Fruit fly (Drosophila melanogaster): Measurements from ENCODE around the gene CG12395.
A peak's percentile ranks its signal among the peaks of the same experiment; 100 is the strongest.

CG12395 gene

DNA sequence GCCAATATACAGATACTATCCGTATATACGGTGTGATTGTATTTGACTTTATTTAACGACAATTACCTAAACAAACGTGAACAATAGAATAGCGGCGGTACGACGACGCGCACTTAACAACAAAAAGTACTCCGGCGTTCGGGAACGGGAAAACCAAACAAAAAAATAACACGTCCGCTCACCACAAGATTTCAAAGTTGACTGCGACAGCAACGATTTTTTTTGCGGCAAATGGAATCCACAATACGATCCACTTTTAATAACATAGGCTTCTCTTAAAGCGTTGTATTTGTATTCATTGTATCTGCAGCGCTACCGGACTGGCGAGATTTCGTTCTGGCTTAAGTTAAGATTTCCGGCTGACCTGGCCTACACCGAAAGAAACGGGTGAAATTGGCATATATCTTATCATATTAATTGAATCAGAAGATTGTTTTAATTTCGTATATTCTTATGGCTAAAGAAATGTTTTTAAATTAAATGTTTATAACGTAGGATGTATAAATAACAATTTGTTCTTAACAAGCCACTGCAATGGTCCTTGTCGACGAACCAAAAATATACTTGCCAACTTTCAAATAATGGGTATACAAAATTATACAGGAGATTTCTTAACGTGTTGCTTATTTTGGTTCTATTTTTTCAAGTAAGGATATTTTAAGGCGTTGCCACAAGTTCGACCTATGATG is 42.2 kb upstream of the CG12395 start, which contains the start of the genes CG42353 and CG42354 (continued):
- TF ChIP-seq MTF-1 (GFP tag; optimal IDR thresholded peaks at IDR 0.05; ENCODE audit: borderline replicate concordance) (peak; percentile 87), schlank (tag; optimal IDR thresholded peaks at IDR 0.05) (peak; percentile 71), ro (GFP tag; IDR thresholded peaks at IDR 0.05) (peak; percentile 92), HHEX (GFP tag; optimal IDR thresholded peaks at IDR 0.05) (peak; percentile 94), Mad (GFP tag; optimal IDR thresholded peaks at IDR 0.05) (peak; percentile 94), Doc3 (GFP tag; IDR thresholded peaks at IDR 0.05; ENCODE audit: partially characterized antibody) (no peak), jing (GFP tag; optimal IDR thresholded peaks at IDR 0.05) (peak; percentile 94), bsh (GFP tag; optimal IDR thresholded peaks at IDR 0.05) (peak; percentile 94 to 97), Lpt (GFP tag; optimal IDR thresholded peaks at IDR 0.05) (no peak), bigmax (GFP tag; optimal IDR thresholded peaks at IDR 0.05) (peak; percentile 47), tna (GFP tag; IDR thresholded peaks at IDR 0.05; ENCODE audit: partially characterized antibody) (peak; percentile 23; the same call in 1 of the 2 replicates), insv (GFP tag; optimal IDR thresholded peaks at IDR 0.05) (peak; percentile 44 to 45), luna (GFP tag; optimal IDR thresholded peaks at IDR 0.05) (no peak), Stat92E (GFP tag; optimal IDR thresholded peaks at IDR 0.05) (peak in 1 of 3 experiments; percentile 85), ftz-f1 (GFP tag; optimal IDR thresholded peaks at IDR 0.05) (peak; percentile 3), CG34422 (GFP tag; IDR thresholded peaks at IDR 0.05) (peak; percentile 96), ems (GFP tag; optimal IDR thresholded peaks at IDR 0.05) (peak; percentile 91), run (tag; optimal IDR thresholded peaks at IDR 0.05) (peak; percentile 86), CG7928 (GFP tag; optimal IDR thresholded peaks at IDR 0.05) (peak; percentile 69), tup (GFP tag; optimal IDR thresholded peaks at IDR 0.05) (peak; percentile 92), CG15514 (GFP tag; optimal IDR thresholded peaks at IDR 0.05) (peak; percentile 86), gcm (GFP tag; optimal IDR thresholded peaks at IDR 0.05) (peak; percentile 97), CG31441 (GFP tag; IDR thresholded peaks at IDR 0.05) (peak; percentile 91), CG14050 (GFP tag; IDR thresholded peaks at IDR 0.05) (peak; percentile 85), nau (GFP tag; optimal IDR thresholded peaks at IDR 0.05) (peak; percentile 89), CG8089 (GFP tag; optimal IDR thresholded peaks at IDR 0.05) (peak; percentile 90), CG13775 (GFP tag; optimal IDR thresholded peaks at IDR 0.05) (peak; percentile 98), E2f2 (GFP tag; IDR thresholded peaks at IDR 0.05) (peak; percentile 76), CG15479 (GFP tag; optimal IDR thresholded peaks at IDR 0.05) (peak; percentile 54), Doc2 (GFP tag; IDR thresholded peaks at IDR 0.05) (peak; percentile 72; the same call in 1 of the 2 replicates), Bteb2 (GFP tag; optimal IDR thresholded peaks at IDR 0.05) (peak; percentile 94), BtbVII (GFP tag; optimal IDR thresholded peaks at IDR 0.05) (peak; percentile 91), ranshi (GFP tag; IDR thresholded peaks at IDR 0.05) (peak; percentile 91), Bgb (GFP tag; IDR thresholded peaks at IDR 0.05; ENCODE audit: partially characterized antibody) (peak; percentile 63; the same call in 1 of the 2 replicates), CG4328 (GFP tag; optimal IDR thresholded peaks at IDR 0.05) (peak; percentile 93), CG31388 (GFP tag; optimal IDR thresholded peaks at IDR 0.05) (peak; percentile 88), Ets65A (GFP tag) (peak; percentile 95), CG10565 (GFP tag; optimal IDR thresholded peaks at IDR 0.05) (peak; percentile 71), CG12299 (tag; optimal IDR thresholded peaks at IDR 0.05) (peak; percentile 93), CG33557 (GFP tag; optimal IDR thresholded peaks at IDR 0.05) (peak; percentile 96), CG10209 (GFP tag; optimal IDR thresholded peaks at IDR 0.05) (peak; percentile 97), CG2875 (GFP tag; optimal IDR thresholded peaks at IDR 0.05) (peak; percentile 93), nerfin-2 (GFP tag; IDR thresholded peaks at IDR 0.05; ENCODE audit: partially characterized antibody) (peak; percentile 35; the same call in 1 of the 2 replicates), CG8388 (GFP tag; optimal IDR thresholded peaks at IDR 0.05) (peak; percentile 97), Dip2 (GFP tag; IDR thresholded peaks at IDR 0.05) (peak; percentile 65), CG17802 (tag; optimal IDR thresholded peaks at IDR 0.05) (peak; percentile 87), E2f1 (GFP tag; IDR thresholded peaks at IDR 0.05) (peak; percentile 94), CG7786 (GFP tag; optimal IDR thresholded peaks at IDR 0.05) (peak; percentile 93)
